Worm (Caenorhabditis elegans): ENCODE measurements around the gene clec-175.
A peak's percentile ranks its signal among the peaks of the same experiment; 100 is the strongest.

The clec-175 gene

ce11 chrIV:4398420-4398819, 23.7 kb upstream of the clec-175 start:
- TF ChIP-seq ztf-23 (GFP tag; IDR thresholded peaks at IDR 0.05) = peak; percentile 38; the same call in 1 of the 2 replicates
- no peak for TF ChIP-seq med-1 (GFP tag; optimal IDR thresholded peaks at IDR 0.05; ENCODE audit: insufficient read depth)

- no peak for TF ChIP-seq ref-1 (GFP tag; conservative IDR thresholded peaks at IDR 0.05)
- no peak for TF ChIP-seq tab-1 (GFP tag; IDR thresholded peaks at IDR 0.05)
- no peak for TF ChIP-seq ztf-29 (GFP tag; IDR thresholded peaks at IDR 0.05)
- TF ChIP-seq T22C8.4 (GFP tag; IDR thresholded peaks at IDR 0.05) = no peak
- no peak for TF ChIP-seq med-1 (GFP tag; optimal IDR thresholded peaks at IDR 0.05; ENCODE audit: insufficient read depth)
- no peak for TF ChIP-seq cog-1 (tag; optimal IDR thresholded peaks at IDR 0.05)
- TF ChIP-seq flt-1 (GFP tag; IDR thresholded peaks at IDR 0.05) = no peak
- TF ChIP-seq ztf-23 (GFP tag; IDR thresholded peaks at IDR 0.05) = no peak
- TF ChIP-seq klf-2 (GFP tag; conservative IDR thresholded peaks at IDR 0.05) = no peak
Observed at ce11 chrIV:4398890-4399289, 23.2 kb upstream of the clec-175 start.

ce11 chrIV:4399418-4400136, 22.6 kb upstream of the clec-175 start:
- TF ChIP-seq tab-1 (GFP tag; IDR thresholded peaks at IDR 0.05) = 0 out of 2 replicates have a peak, but pooled peaks have one; percentile 58
- no peak for TF ChIP-seq ztf-29 (GFP tag; IDR thresholded peaks at IDR 0.05)
- 0 out of 2 replicates have a peak, but pooled peaks have one; percentile 13 for TF ChIP-seq flt-1 (GFP tag; IDR thresholded peaks at IDR 0.05)
- no peak for TF ChIP-seq T22C8.4 (GFP tag; IDR thresholded peaks at IDR 0.05)
- TF ChIP-seq med-1 (GFP tag; optimal IDR thresholded peaks at IDR 0.05; ENCODE audit: insufficient read depth) = no peak
- no peak for TF ChIP-seq ref-1 (GFP tag; conservative IDR thresholded peaks at IDR 0.05)
- no peak for TF ChIP-seq cog-1 (tag; optimal IDR thresholded peaks at IDR 0.05)
- no peak for TF ChIP-seq klf-2 (GFP tag; conservative IDR thresholded peaks at IDR 0.05)
- 0 out of 2 replicates have a peak, but pooled peaks have one; percentile 21 for TF ChIP-seq ztf-23 (GFP tag; IDR thresholded peaks at IDR 0.05)

- TF ChIP-seq tab-1 (GFP tag; IDR thresholded peaks at IDR 0.05) = no peak
- no peak for TF ChIP-seq ztf-29 (GFP tag; IDR thresholded peaks at IDR 0.05)
- TF ChIP-seq T22C8.4 (GFP tag; IDR thresholded peaks at IDR 0.05) = peak; percentile 51; the same call in 1 of the 2 replicates
- TF ChIP-seq ztf-23 (GFP tag; IDR thresholded peaks at IDR 0.05) = no peak
- no peak for TF ChIP-seq cog-1 (tag; optimal IDR thresholded peaks at IDR 0.05)
Observed at ce11 chrIV:4400350-4401326, 21.5 kb upstream of the clec-175 start, which contains the start of gene Y24D9A.6. Gene Y24D9A.6 (minus strand): TSS chrIV:4400400.

ce11 chrIV:4402413-4402812, 19.7 kb upstream of the clec-175 start:
- TF ChIP-seq cog-1 (tag; optimal IDR thresholded peaks at IDR 0.05) (no peak), T22C8.4 (GFP tag; IDR thresholded peaks at IDR 0.05) (no peak), ref-1 (GFP tag; conservative IDR thresholded peaks at IDR 0.05) (no peak), med-1 (GFP tag; optimal IDR thresholded peaks at IDR 0.05; ENCODE audit: insufficient read depth) (no peak), klf-2 (GFP tag; conservative IDR thresholded peaks at IDR 0.05) (no peak), flt-1 (GFP tag; IDR thresholded peaks at IDR 0.05) (no peak), tab-1 (GFP tag; IDR thresholded peaks at IDR 0.05) (no peak), ztf-23 (GFP tag; IDR thresholded peaks at IDR 0.05) (no peak), ztf-29 (GFP tag; IDR thresholded peaks at IDR 0.05) (no peak)

ce11 chrIV:4403870-4404269, 18.3 kb upstream of the clec-175 start:
- no peak for TF ChIP-seq ref-1 (GFP tag; conservative IDR thresholded peaks at IDR 0.05)
- no peak for TF ChIP-seq ztf-29 (GFP tag; IDR thresholded peaks at IDR 0.05)
- no peak for TF ChIP-seq T22C8.4 (GFP tag; IDR thresholded peaks at IDR 0.05)
- TF ChIP-seq flt-1 (GFP tag; IDR thresholded peaks at IDR 0.05) = no peak

ce11 chrIV:4405126-4405525, 17.0 kb upstream of the clec-175 start, which contains the start of gene Y24D9A.7:
Gene Y24D9A.7 (minus strand): TSS chrIV:4405171.
- TF ChIP-seq flt-1 (GFP tag; IDR thresholded peaks at IDR 0.05) = no peak
- no peak for TF ChIP-seq ztf-29 (GFP tag; IDR thresholded peaks at IDR 0.05)
- no peak for TF ChIP-seq ref-1 (GFP tag; conservative IDR thresholded peaks at IDR 0.05)
- TF ChIP-seq cog-1 (tag; optimal IDR thresholded peaks at IDR 0.05) = no peak
- TF ChIP-seq med-1 (GFP tag; optimal IDR thresholded peaks at IDR 0.05; ENCODE audit: insufficient read depth) = no peak
- no peak for TF ChIP-seq tab-1 (GFP tag; IDR thresholded peaks at IDR 0.05)
- no peak for TF ChIP-seq T22C8.4 (GFP tag; IDR thresholded peaks at IDR 0.05)
- no peak for TF ChIP-seq ztf-23 (GFP tag; IDR thresholded peaks at IDR 0.05)
- no peak for TF ChIP-seq klf-2 (GFP tag; conservative IDR thresholded peaks at IDR 0.05)

- TF ChIP-seq klf-2 (GFP tag; conservative IDR thresholded peaks at IDR 0.05) = no peak
- TF ChIP-seq flt-1 (GFP tag; IDR thresholded peaks at IDR 0.05) = peak; percentile 42; the same call in 1 of the 2 replicates
Observed at ce11 chrIV:4406054-4406539, 16.0 kb upstream of the clec-175 start.

ce11 chrIV:4407055-4407461, 15.1 kb upstream of the clec-175 start:
- TF ChIP-seq klf-2 (GFP tag; conservative IDR thresholded peaks at IDR 0.05) (no peak), ztf-23 (GFP tag; IDR thresholded peaks at IDR 0.05) (peak; percentile 42; the same call in 1 of the 2 replicates), med-1 (GFP tag; optimal IDR thresholded peaks at IDR 0.05; ENCODE audit: insufficient read depth) (no peak)
